Worm (Caenorhabditis elegans): Measurements from ENCODE around the gene col-106.

- TF ChIP-seq med-1 (GFP tag; optimal IDR thresholded peaks at IDR 0.05; ENCODE audit: insufficient read depth) (no peak), tab-1 (GFP tag; IDR thresholded peaks at IDR 0.05) (no peak), flt-1 (GFP tag; IDR thresholded peaks at IDR 0.05) (peak; percentile 77), cog-1 (tag; optimal IDR thresholded peaks at IDR 0.05) (peak; percentile 73)
Measured at ce11 chrIV:1419795-1420509, 40.6 kb downstream of the col-106 start, which contains the start of gene Y77E11A.7.
